Worm (Caenorhabditis elegans) whole organism, mixed stage, embryonic: Measurements from ENCODE around the gene nhr-20.
A peak's percentile ranks its signal among the peaks of the same experiment; 100 is the strongest.

Experiments used
- M03D4.4 ChIP-seq: sonication (generic microtip); optimal IDR thresholded peaks from 2 replicates; lab custom pipeline; 2017; ENCODE audit warnings: mild to moderate bottlenecking, missing genetic modification characterization, missing compliant biosample characterization
- bed-3 ChIP-seq: fragments of 200-800 bp; sonication (Bioruptor generic); optimal IDR thresholded peaks from 3 replicates; lab custom pipeline; 2018; ENCODE audit warnings: mild to moderate bottlenecking, missing genetic modification characterization, moderate library complexity, missing compliant biosample characterization
- blmp-1 ChIP-seq: fragments of 150-350 bp; optimal IDR thresholded peaks from 2 replicates; lab custom pipeline; 2014; ENCODE audit warnings: missing biosample characterization, missing genetic modification characterization
- ceh-39 ChIP-seq: fragments of 150-350 bp; optimal IDR thresholded peaks from 2 replicates; lab custom pipeline; 2014; ENCODE audit warnings: missing biosample characterization, missing genetic modification characterization
- ceh-43 ChIP-seq: fragments of 200-800 bp; sonication (Bioruptor generic); optimal IDR thresholded peaks from 2 replicates; lab custom pipeline; 2018; ENCODE audit warnings: mild to moderate bottlenecking, missing genetic modification characterization, moderate library complexity, missing compliant biosample characterization
- ceh-83 ChIP-seq: fragments of 200-800 bp; sonication (Bioruptor generic); optimal IDR thresholded peaks from 2 replicates; lab custom pipeline; 2018; ENCODE audit warnings: mild to moderate bottlenecking, missing genetic modification characterization, missing compliant biosample characterization
- ces-1 ChIP-seq: fragments of 150-350 bp; optimal IDR thresholded peaks from 2 replicates; lab custom pipeline; 2014; ENCODE audit warnings: missing biosample characterization, missing genetic modification reagents, missing genetic modification characterization
- cnd-1 ChIP-seq: fragments of 200-800 bp; sonication (Bioruptor generic); optimal IDR thresholded peaks from 2 replicates; lab custom pipeline; 2018; ENCODE audit warnings: mild to moderate bottlenecking, missing genetic modification characterization, missing compliant biosample characterization
- drap-1 ChIP-seq: fragments of 200-800 bp; sonication (Bioruptor generic); optimal IDR thresholded peaks from 3 replicates; lab custom pipeline; 2018; ENCODE audit warnings: mild to moderate bottlenecking, missing genetic modification characterization, missing compliant biosample characterization
- elt-1 ChIP-seq: sonication (generic microtip); optimal IDR thresholded peaks from 2 replicates; lab custom pipeline; 2017; ENCODE audit warnings: missing genetic modification characterization, mild to moderate bottlenecking, missing compliant biosample characterization, antibody characterized with exemption, moderate library complexity, borderline replicate concordance; ENCODE audit not compliant: insufficient read depth
- elt-3 ChIP-seq: fragments of 150-350 bp; optimal IDR thresholded peaks from 2 replicates; lab custom pipeline; 2014; ENCODE audit warnings: missing biosample characterization, missing genetic modification characterization
- flh-1 ChIP-seq: fragments of 200-800 bp; sonication (Bioruptor generic); optimal IDR thresholded peaks from 2 replicates; lab custom pipeline; 2018; ENCODE audit warnings: mild to moderate bottlenecking, missing genetic modification characterization, moderate library complexity, missing compliant biosample characterization
- ham-2 ChIP-seq: fragments of 200-800 bp; sonication (Bioruptor generic); optimal IDR thresholded peaks from 2 replicates; lab custom pipeline; 2018; ENCODE audit warnings: mild to moderate bottlenecking, missing genetic modification characterization, missing compliant biosample characterization
- hlh-1 ChIP-seq: fragments of 150-350 bp; optimal IDR thresholded peaks from 2 replicates; lab custom pipeline; 2014; ENCODE audit warnings: missing biosample characterization, missing genetic modification reagents, missing genetic modification characterization
- lin-13 ChIP-seq: fragments of 150-350 bp; optimal IDR thresholded peaks from 2 replicates; lab custom pipeline; 2014; ENCODE audit warnings: missing biosample characterization, missing genetic modification characterization
- lin-32 ChIP-seq: fragments of 200-800 bp; sonication (Bioruptor generic); optimal IDR thresholded peaks from 2 replicates; lab custom pipeline; 2018; ENCODE audit warnings: mild to moderate bottlenecking, missing genetic modification characterization, missing compliant biosample characterization
- lsy-2 ChIP-seq: fragments of 150-350 bp; optimal IDR thresholded peaks from 2 replicates; lab custom pipeline; 2014; ENCODE audit warnings: missing biosample characterization, missing genetic modification characterization
- mab-5 ChIP-seq: fragments of 150-350 bp; optimal IDR thresholded peaks from 2 replicates; lab custom pipeline; 2014; ENCODE audit warnings: missing biosample characterization, missing genetic modification characterization
- mep-1 ChIP-seq: fragments of 150-350 bp; optimal IDR thresholded peaks from 2 replicates; lab custom pipeline; 2017; ENCODE audit warnings: missing biosample characterization, missing genetic modification reagents, missing genetic modification characterization, inconsistent platforms
- mls-2 ChIP-seq: sonication (generic microtip); optimal IDR thresholded peaks from 2 replicates; lab custom pipeline; 2016; ENCODE audit warnings: mild to moderate bottlenecking, missing genetic modification characterization, moderate library complexity, missing compliant biosample characterization
- nhr-12 ChIP-seq: fragments of 150-350 bp; optimal IDR thresholded peaks from 2 replicates; lab custom pipeline; 2014; ENCODE audit warnings: missing biosample characterization, missing genetic modification characterization
- nhr-2 ChIP-seq: fragments of 150-350 bp; optimal IDR thresholded peaks from 2 replicates; lab custom pipeline; 2014; ENCODE audit warnings: missing biosample characterization, missing genetic modification characterization
- nhr-237 ChIP-seq: fragments of 150-350 bp; optimal IDR thresholded peaks from 2 replicates; lab custom pipeline; 2014; ENCODE audit warnings: missing biosample characterization, missing genetic modification characterization
- nhr-28 ChIP-seq: fragments of 150-350 bp; optimal IDR thresholded peaks from 2 replicates; lab custom pipeline; 2014; ENCODE audit warnings: missing biosample characterization, missing genetic modification characterization
- nhr-76 ChIP-seq: sonication (generic microtip); optimal IDR thresholded peaks from 2 replicates; lab custom pipeline; 2017; ENCODE audit warnings: missing biosample characterization, missing genetic modification characterization
- pha-4 ChIP-seq: fragments of 150-350 bp; optimal IDR thresholded peaks from 2 replicates; lab custom pipeline; 2018; ENCODE audit warnings: missing biosample characterization, missing genetic modification reagents, missing genetic modification characterization
- sem-2 ChIP-seq: fragments of 200-800 bp; sonication (Bioruptor generic); optimal IDR thresholded peaks from 2 replicates; lab custom pipeline; 2018; ENCODE audit warnings: mild to moderate bottlenecking, missing genetic modification characterization, missing compliant biosample characterization
- snpc-4 ChIP-seq: fragments of 150-350 bp; optimal IDR thresholded peaks from 2 replicates; lab custom pipeline; 2014; ENCODE audit warnings: missing biosample characterization, missing genetic modification characterization
- sptf-1 ChIP-seq: sonication (generic microtip); optimal IDR thresholded peaks from 2 replicates; lab custom pipeline; 2017; ENCODE audit warnings: mild to moderate bottlenecking, missing genetic modification characterization, moderate library complexity, missing compliant biosample characterization
- tbx-8 ChIP-seq: fragments of 200-800 bp; sonication (Bioruptor generic); optimal IDR thresholded peaks from 2 replicates; lab custom pipeline; 2018; ENCODE audit warnings: mild to moderate bottlenecking, missing genetic modification characterization, moderate library complexity, missing compliant biosample characterization
- unc-120 ChIP-seq: sonication (generic microtip); optimal IDR thresholded peaks from 2 replicates; lab custom pipeline; 2017; ENCODE audit warnings: missing genetic modification characterization, missing compliant biosample characterization; ENCODE audit not compliant: poor library complexity, severe bottlenecking
- unc-39 ChIP-seq: fragments of 150-350 bp; optimal IDR thresholded peaks from 2 replicates; lab custom pipeline; 2014; ENCODE audit warnings: missing biosample characterization, missing genetic modification characterization
- unc-62 ChIP-seq: fragments of 150-350 bp; optimal IDR thresholded peaks from 2 replicates; lab custom pipeline; 2014; ENCODE audit warnings: missing biosample characterization, missing genetic modification reagents, missing genetic modification characterization
- zip-8 ChIP-seq: fragments of 150-350 bp; optimal IDR thresholded peaks from 2 replicates; lab custom pipeline; 2014; ENCODE audit warnings: missing biosample characterization, missing genetic modification characterization
- ztf-11 ChIP-seq: fragments of 150-350 bp; optimal IDR thresholded peaks from 2 replicates; lab custom pipeline; 2014; ENCODE audit warnings: missing biosample characterization, missing genetic modification characterization

Gene nhr-20

DNA sequence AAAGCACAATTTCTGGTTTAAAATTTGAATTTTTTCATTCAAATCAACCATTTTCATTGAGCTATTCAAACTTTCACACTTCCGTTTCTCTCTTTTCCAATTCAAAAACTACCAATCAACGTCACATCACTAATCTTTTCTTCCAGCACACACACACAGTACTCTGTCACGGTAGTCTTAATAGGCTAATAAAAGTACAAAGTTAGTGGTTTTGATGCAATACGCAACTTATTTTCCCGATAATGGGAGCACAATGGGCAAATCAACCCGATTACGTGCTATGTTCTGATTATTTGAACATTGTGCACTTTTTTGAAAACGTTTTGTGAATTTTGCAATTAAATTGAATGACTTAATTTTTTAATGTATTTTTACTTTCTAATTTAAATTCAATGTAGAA lies 5.7 kb downstream of the nhr-20 start:
- TF ChIP-seq lsy-2 (tag; lab: Kevin White, UChicago) (no peak), ces-1 (GFP tag; lab: Kevin White, UChicago) (no peak), drap-1 (GFP tag; lab: Kevin White, UChicago) (no peak), lin-32 (GFP tag; lab: Kevin White, UChicago) (no peak), pha-4 (tag; lab: Kevin White, UChicago) (no peak)

DNA sequence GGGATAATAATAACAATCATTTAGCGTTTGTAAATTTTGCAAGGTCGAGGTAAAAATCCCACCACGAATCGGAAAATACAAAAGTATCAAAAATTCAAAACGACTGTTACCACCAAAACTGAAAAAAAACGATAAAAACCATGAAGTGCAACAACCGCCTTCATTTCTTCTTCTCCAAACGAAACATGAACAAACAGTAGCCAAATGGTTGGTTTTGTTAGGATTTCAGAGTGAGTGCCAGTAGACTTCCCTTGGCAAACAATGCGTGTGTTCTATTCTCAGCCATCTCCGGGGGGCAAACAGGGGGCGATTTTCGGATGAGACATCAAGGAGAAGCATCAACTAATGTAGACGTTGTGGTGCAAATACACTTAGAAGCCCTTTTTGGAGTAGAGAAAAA lies 8.3 kb downstream of the nhr-20 start:
- TF ChIP-seq pha-4 (tag; lab: Kevin White, UChicago) (no peak), blmp-1 (no peak), lin-32 (GFP tag; lab: Kevin White, UChicago) (no peak), cnd-1 (tag; lab: Kevin White, UChicago) (no peak), unc-62 (GFP tag; lab: Kevin White, UChicago) (no peak), ceh-39 (tag; lab: Kevin White, UChicago) (no peak), mep-1 (tag; lab: Kevin White, UChicago) (no peak), unc-39 (tag; lab: Kevin White, UChicago) (no peak), lin-13 (tag; lab: Kevin White, UChicago) (no peak), drap-1 (GFP tag; lab: Kevin White, UChicago) (no peak), flh-1 (GFP tag; lab: Kevin White, UChicago) (no peak), elt-3 (tag; lab: Kevin White, UChicago) (no peak), mab-5 (tag; lab: Kevin White, UChicago) (no peak)

DNA sequence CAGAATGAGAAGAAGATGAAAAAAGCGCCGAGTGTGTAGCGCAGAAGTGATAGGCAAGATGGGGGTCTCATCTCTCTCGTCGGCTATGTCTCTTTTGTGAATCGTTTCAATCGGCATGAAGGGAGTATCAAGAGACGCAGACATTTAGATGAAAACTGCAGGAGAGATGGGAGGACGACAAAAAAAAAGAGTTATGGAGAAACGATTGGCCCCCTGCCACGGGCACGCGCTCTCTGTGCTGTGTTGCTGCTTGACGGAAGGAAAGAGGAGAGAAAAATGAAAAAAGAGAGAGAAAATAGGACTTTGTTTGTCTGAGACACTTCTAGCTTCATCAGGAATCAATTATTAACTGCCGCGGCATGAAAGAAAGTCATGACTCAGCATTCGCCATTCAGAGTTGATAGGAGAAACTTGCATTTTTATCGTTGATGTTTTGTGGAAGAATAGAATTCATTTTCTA lies 9.3 kb downstream of the nhr-20 start:
- TF ChIP-seq ceh-43 (GFP tag; lab: Kevin White, UChicago) (no peak), pha-4 (tag; lab: Kevin White, UChicago) (peak; percentile 9), ceh-39 (tag; lab: Kevin White, UChicago) (no peak), flh-1 (GFP tag; lab: Kevin White, UChicago) (no peak), nhr-237 (peak; percentile 67), mep-1 (tag; lab: Kevin White, UChicago) (peak; percentile 87), hlh-1 (tag; lab: Kevin White, UChicago) (peak; percentile 68), lin-32 (GFP tag; lab: Kevin White, UChicago) (no peak), drap-1 (GFP tag; lab: Kevin White, UChicago) (peak; percentile 26), zip-8 (tag; lab: Kevin White, UChicago) (no peak), bed-3 (GFP tag; lab: Kevin White, UChicago) (no peak), M03D4.4 (peak; percentile 19), snpc-4 (tag; lab: Kevin White, UChicago) (no peak), tbx-8 (GFP tag; lab: Kevin White, UChicago) (peak; percentile 24), nhr-28 (no peak), nhr-2 (tag; lab: Kevin White, UChicago) (no peak), nhr-76 (tag; lab: Kevin White, UChicago) (no peak), mab-5 (tag; lab: Kevin White, UChicago) (no peak), ces-1 (GFP tag; lab: Kevin White, UChicago) (peak; percentile 83), sem-2 (GFP tag; lab: Kevin White, UChicago) (no peak), unc-39 (tag; lab: Kevin White, UChicago) (no peak), sptf-1 (tag; lab: Kevin White, UChicago) (peak; percentile 41), unc-120 (peak; percentile 94), ham-2 (peak; percentile 71), nhr-12 (tag; lab: Kevin White, UChicago) (no peak), unc-62 (GFP tag; lab: Kevin White, UChicago) (peak; percentile 92), lsy-2 (tag; lab: Kevin White, UChicago) (peak; percentile 42), ztf-11 (tag; lab: Kevin White, UChicago) (no peak), lin-13 (tag; lab: Kevin White, UChicago) (no peak), blmp-1 (no peak), mls-2 (tag; lab: Kevin White, UChicago) (peak; percentile 61), cnd-1 (tag; lab: Kevin White, UChicago) (no peak), ceh-83 (no peak), elt-1 (tag; lab: Kevin White, UChicago) (no peak), elt-3 (tag; lab: Kevin White, UChicago) (no peak)
